Worm (Caenorhabditis elegans) whole organism, L4 larva: ENCODE measurements around the gene moa-2.

Experiments used
- F10B5.3 ChIP-seq: sonication (generic microtip); optimal IDR thresholded peaks from 2 replicates; lab custom pipeline; 2016; ENCODE audit warnings: mild to moderate bottlenecking, missing genetic modification characterization, missing compliant biosample characterization
- F26F4.8 ChIP-seq: fragments of 200-800 bp; sonication (Bioruptor generic); conservative IDR thresholded peaks from 2 replicates; pipeline ENCODE4 v1.3.6; 2022; ENCODE audit warnings: missing genetic modification characterization, missing compliant biosample characterization
- F49E8.2 ChIP-seq: sonication (generic microtip); optimal IDR thresholded peaks from 2 replicates; lab custom pipeline; 2016; ENCODE audit warnings: missing compliant biosample characterization, mild to moderate bottlenecking, missing genetic modification characterization, borderline replicate concordance
- R02D3.7 ChIP-seq: fragments of 150-350 bp; sonication (generic microtip); optimal IDR thresholded peaks from 3 replicates; lab custom pipeline; 2014; ENCODE audit warnings: missing biosample characterization, missing genetic modification characterization
- T20F7.1 ChIP-seq: fragments of 200-800 bp; sonication (Bioruptor generic); optimal IDR thresholded peaks from 2 replicates; lab custom pipeline; 2018; ENCODE audit warnings: mild to moderate bottlenecking, missing genetic modification characterization, missing compliant biosample characterization
- Y48G9A.11 ChIP-seq: fragments of 200-800 bp; sonication (Bioruptor generic); IDR thresholded peaks from 2 replicates; pipeline ENCODE4 v1.3.6; 2022; ENCODE audit warnings: missing genetic modification reagents, missing genetic modification characterization, missing compliant biosample characterization
- ZK546.5 ChIP-seq, 2 experiments: sonication (generic microtip); optimal IDR thresholded peaks; 2 replicates each; lab custom pipeline; 2017; ENCODE audit warnings: missing biosample characterization in 2 of 2, missing genetic modification characterization in 2 of 2
- aha-1 ChIP-seq: fragments of 150-350 bp; peaks from one replicate; lab custom pipeline; 2014; ENCODE audit warnings: missing biosample characterization, missing genetic modification characterization
- ceh-82 ChIP-seq: sonication (generic microtip); optimal IDR thresholded peaks from 2 replicates; lab custom pipeline; 2017; ENCODE audit warnings: missing biosample characterization, missing genetic modification characterization
- ces-1 ChIP-seq: fragments of 150-350 bp; sonication (generic microtip); optimal IDR thresholded peaks from 4 replicates; lab custom pipeline; 2014; ENCODE audit warnings: missing biosample characterization, missing genetic modification reagents, missing genetic modification characterization
- daf-16 ChIP-seq, 3 experiments: sonication (generic microtip); optimal IDR thresholded peaks; 2 replicates each; lab custom pipeline; 2016 to 2017; ENCODE audit warnings: missing genetic modification characterization in 3 of 3, missing genetic modification reagents in 3 of 3, mild to moderate bottlenecking in 2 of 3, missing compliant biosample characterization in 2 of 3, missing biosample characterization in 1 of 3, moderate library complexity in 1 of 3
- dmd-6 ChIP-seq: fragments of 200-800 bp; sonication (Bioruptor generic); IDR thresholded peaks from 2 replicates; pipeline ENCODE4 v1.3.6; 2022; ENCODE audit warnings: missing genetic modification reagents, missing genetic modification characterization, missing compliant biosample characterization
- dpl-1 ChIP-seq: fragments of 150-350 bp; optimal IDR thresholded peaks from 2 replicates; lab custom pipeline; 2014; ENCODE audit warnings: missing biosample characterization, missing genetic modification reagents, missing genetic modification characterization
- dve-1 ChIP-seq: sonication (generic microtip); optimal IDR thresholded peaks from 2 replicates; lab custom pipeline; 2017; ENCODE audit warnings: antibody characterized with exemption, mild to moderate bottlenecking, missing genetic modification characterization, missing compliant biosample characterization; ENCODE audit not compliant: insufficient read depth
- egl-43 ChIP-seq: fragments of 200-800 bp; sonication (Bioruptor generic); IDR thresholded peaks from 2 replicates; pipeline ENCODE4 v1.3.6; 2022; ENCODE audit warnings: missing genetic modification reagents, missing genetic modification characterization, missing compliant biosample characterization
- gei-8 ChIP-seq: fragments of 200-800 bp; sonication (Bioruptor generic); optimal IDR thresholded peaks from 2 replicates; lab custom pipeline; 2018; ENCODE audit warnings: mild to moderate bottlenecking, missing genetic modification characterization, missing compliant biosample characterization
- hlh-30 ChIP-seq: sonication (generic microtip); optimal IDR thresholded peaks from 2 replicates; lab custom pipeline; 2017; ENCODE audit warnings: antibody characterized with exemption, mild to moderate bottlenecking, missing genetic modification characterization, missing compliant biosample characterization; ENCODE audit not compliant: insufficient read depth
- lim-7 ChIP-seq: fragments of 200-800 bp; sonication (Bioruptor generic); IDR thresholded peaks from 2 replicates; pipeline ENCODE4 v1.3.6; 2022; ENCODE audit warnings: missing genetic modification characterization, missing compliant biosample characterization
- lin-13 ChIP-seq: fragments of 150-350 bp; optimal IDR thresholded peaks from 2 replicates; lab custom pipeline; 2014; ENCODE audit warnings: missing biosample characterization, missing genetic modification reagents, missing genetic modification characterization
- lin-38 ChIP-seq: fragments of 200-800 bp; sonication (Bioruptor generic); IDR thresholded peaks from 2 replicates; pipeline ENCODE4 v1.3.6; 2022; ENCODE audit warnings: missing genetic modification reagents, missing genetic modification characterization, missing compliant biosample characterization
- lsy-2 ChIP-seq, 2 experiments: fragments of 150-350 bp in 1 of 2; sonication (generic microtip) in 1 of 2; optimal IDR thresholded peaks; 2 replicates each; lab custom pipeline; 2014 to 2017; ENCODE audit warnings: missing biosample characterization in 2 of 2, missing genetic modification characterization in 2 of 2
- madf-9 ChIP-seq: fragments of 200-800 bp; sonication (Bioruptor generic); conservative IDR thresholded peaks from 2 replicates; pipeline ENCODE4 v1.3.6; 2022; ENCODE audit warnings: missing genetic modification reagents, missing genetic modification characterization, missing compliant biosample characterization
- mdl-1 ChIP-seq, 2 experiments: fragments of 150-350 bp in 1 of 2; sonication (generic microtip) in 1 of 2; optimal IDR thresholded peaks; 2 replicates each; lab custom pipeline; 2014 to 2017; ENCODE audit warnings: missing biosample characterization in 2 of 2, missing genetic modification characterization in 2 of 2
- mdt-29 ChIP-seq: fragments of 200-800 bp; sonication (Bioruptor generic); IDR thresholded peaks from 2 replicates; pipeline ENCODE4 v1.3.6; 2022; ENCODE audit warnings: missing genetic modification reagents, missing genetic modification characterization, missing compliant biosample characterization
- mep-1 ChIP-seq: fragments of 150-350 bp; sonication (generic microtip); optimal IDR thresholded peaks from 3 replicates; lab custom pipeline; 2014; ENCODE audit warnings: missing biosample characterization, missing genetic modification characterization
- mxl-3 ChIP-seq: fragments of 200-800 bp; sonication (Bioruptor generic); optimal IDR thresholded peaks from 2 replicates; lab custom pipeline; 2018; ENCODE audit warnings: mild to moderate bottlenecking, missing genetic modification characterization, missing compliant biosample characterization
- nhr-10 ChIP-seq: fragments of 150-350 bp; optimal IDR thresholded peaks from 2 replicates; lab custom pipeline; 2014; ENCODE audit warnings: missing biosample characterization, missing genetic modification characterization
- nhr-102 ChIP-seq: sonication (generic microtip); optimal IDR thresholded peaks from 2 replicates; lab custom pipeline; 2016; ENCODE audit warnings: mild to moderate bottlenecking, missing genetic modification characterization, moderate library complexity, missing compliant biosample characterization
- nhr-237 ChIP-seq: sonication (generic microtip); optimal IDR thresholded peaks from 2 replicates; lab custom pipeline; 2017; ENCODE audit warnings: missing biosample characterization, missing genetic modification characterization
- nhr-6 ChIP-seq: fragments of 150-350 bp; optimal IDR thresholded peaks from 2 replicates; lab custom pipeline; 2014; ENCODE audit warnings: missing biosample characterization, missing genetic modification characterization
- nhr-76 ChIP-seq: fragments of 150-350 bp; optimal IDR thresholded peaks from 2 replicates; lab custom pipeline; 2014; ENCODE audit warnings: missing biosample characterization, missing genetic modification characterization
- nhr-77 ChIP-seq: fragments of 150-350 bp; optimal IDR thresholded peaks from 2 replicates; lab custom pipeline; 2014; ENCODE audit warnings: missing biosample characterization, missing genetic modification characterization
- rbr-2 ChIP-seq: sonication (generic microtip); optimal IDR thresholded peaks from 2 replicates; lab custom pipeline; 2016; ENCODE audit warnings: missing genotype, missing genetic modification characterization, missing compliant biosample characterization
- set-16 ChIP-seq: fragments of 200-800 bp; sonication (Bioruptor generic); IDR thresholded peaks from 2 replicates; pipeline ENCODE4 v1.3.6; 2022; ENCODE audit warnings: missing genetic modification reagents, missing genetic modification characterization, missing compliant biosample characterization
- spr-3 ChIP-seq: fragments of 200-800 bp; sonication (Bioruptor generic); optimal IDR thresholded peaks from 2 replicates; lab custom pipeline; 2018; ENCODE audit warnings: mild to moderate bottlenecking, missing genetic modification characterization, missing compliant biosample characterization
- tag-97 ChIP-seq: fragments of 200-800 bp; sonication (Bioruptor generic); IDR thresholded peaks from 2 replicates; pipeline ENCODE4 v1.3.6; 2022; ENCODE audit warnings: missing genetic modification characterization, missing compliant biosample characterization
- tra-1 ChIP-seq: fragments of 200-800 bp; sonication (Bioruptor generic); IDR thresholded peaks from 2 replicates; pipeline ENCODE4 v1.3.6; 2022; ENCODE audit warnings: missing genetic modification reagents, missing genetic modification characterization, missing compliant biosample characterization
- unc-130 ChIP-seq: sonication (generic microtip); optimal IDR thresholded peaks from 2 replicates; lab custom pipeline; 2016; ENCODE audit warnings: missing genetic modification reagents, missing genetic modification characterization, missing compliant biosample characterization
- unc-62 ChIP-seq, 3 experiments: fragments of 150-350 bp in 1 of 3; sonication (generic microtip); optimal IDR thresholded peaks in 2 of 3; peaks in 1 of 3; 1 replicate in 1 of 3; 2 replicates in 2 of 3; lab custom pipeline; 2014 to 2017; ENCODE audit warnings: missing biosample characterization in 3 of 3, missing genetic modification characterization in 3 of 3, missing genetic modification reagents in 3 of 3, missing genotype in 1 of 3
- zag-1 ChIP-seq: fragments of 150-350 bp; optimal IDR thresholded peaks from 2 replicates; lab custom pipeline; 2014; ENCODE audit warnings: missing biosample characterization, missing genetic modification characterization
- zfp-2 ChIP-seq: sonication (generic microtip); optimal IDR thresholded peaks from 2 replicates; lab custom pipeline; 2016; ENCODE audit warnings: mild to moderate bottlenecking, missing genetic modification characterization, missing compliant biosample characterization
- zip-2 ChIP-seq: fragments of 150-350 bp; optimal IDR thresholded peaks from 2 replicates; lab custom pipeline; 2014; ENCODE audit warnings: missing biosample characterization, missing genetic modification characterization
- ztf-11 ChIP-seq: fragments of 150-350 bp; optimal IDR thresholded peaks from 2 replicates; lab custom pipeline; 2014; ENCODE audit warnings: missing biosample characterization, missing genetic modification characterization

Gene moa-2

DNA sequence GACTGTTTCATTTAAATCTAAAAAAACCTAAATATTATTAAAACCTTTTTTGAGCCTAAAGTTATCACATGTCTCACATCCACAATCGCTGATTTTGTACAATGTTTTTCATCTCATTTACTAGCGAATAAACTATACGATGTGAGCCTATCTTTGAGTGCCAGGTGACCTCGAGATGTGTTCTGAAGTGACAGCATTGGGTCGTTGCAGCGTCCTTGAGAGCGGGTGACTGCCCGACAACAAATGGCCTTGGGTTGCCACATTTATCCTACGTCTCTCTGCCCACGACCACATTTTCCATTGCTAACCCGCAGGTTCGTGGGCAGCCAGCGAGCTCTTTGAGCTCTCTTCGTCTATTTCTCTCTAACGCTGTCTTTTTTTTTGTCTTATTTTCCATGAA, 31.9 kb downstream of the moa-2 start, which contains the start of gene lir-2:
lir-2 (plus strand) TSS at position 301 of the 400 bp plus-strand sequence.
- TF ChIP-seq mxl-3 (GFP tag; lab: Kevin White, UChicago): no peak
- TF ChIP-seq mep-1 (tag; lab: Kevin White, UChicago): peak; percentile 17
- TF ChIP-seq hlh-30 (tag; lab: Kevin White, UChicago): peak; percentile 17

DNA sequence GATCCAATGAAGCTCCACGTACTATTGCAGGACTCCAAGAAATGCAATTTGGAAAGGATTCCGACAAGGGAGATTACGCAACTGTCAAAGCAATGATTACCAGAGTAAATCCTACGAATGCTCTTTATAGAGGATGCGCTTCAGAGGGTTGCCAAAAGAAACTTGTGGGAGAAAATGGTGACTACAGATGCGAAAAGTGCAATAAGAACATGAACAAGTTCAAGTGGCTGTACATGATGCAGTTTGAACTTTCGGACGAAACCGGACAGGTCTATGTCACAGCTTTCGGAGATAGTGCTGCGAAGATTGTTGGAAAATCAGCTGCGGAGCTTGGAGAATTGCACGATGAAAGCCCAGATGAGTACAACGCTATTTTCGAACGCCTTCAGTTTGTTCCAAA, 32.5 kb downstream of the moa-2 start:
- TF ChIP-seq unc-62 (GFP tag; optimal IDR thresholded peaks at IDR 0.05 in 1 of 2; lab: Kevin White, UChicago) (peak in 1 of 2 experiments; percentile 95), unc-62 (tag; optimal IDR thresholded peaks at IDR 0.05; lab: Kevin White, UChicago) (no peak), dmd-6 (no peak), zip-2 (tag; lab: Kevin White, UChicago) (no peak), aha-1 (tag; lab: Kevin White, UChicago) (peak; percentile 88)

DNA sequence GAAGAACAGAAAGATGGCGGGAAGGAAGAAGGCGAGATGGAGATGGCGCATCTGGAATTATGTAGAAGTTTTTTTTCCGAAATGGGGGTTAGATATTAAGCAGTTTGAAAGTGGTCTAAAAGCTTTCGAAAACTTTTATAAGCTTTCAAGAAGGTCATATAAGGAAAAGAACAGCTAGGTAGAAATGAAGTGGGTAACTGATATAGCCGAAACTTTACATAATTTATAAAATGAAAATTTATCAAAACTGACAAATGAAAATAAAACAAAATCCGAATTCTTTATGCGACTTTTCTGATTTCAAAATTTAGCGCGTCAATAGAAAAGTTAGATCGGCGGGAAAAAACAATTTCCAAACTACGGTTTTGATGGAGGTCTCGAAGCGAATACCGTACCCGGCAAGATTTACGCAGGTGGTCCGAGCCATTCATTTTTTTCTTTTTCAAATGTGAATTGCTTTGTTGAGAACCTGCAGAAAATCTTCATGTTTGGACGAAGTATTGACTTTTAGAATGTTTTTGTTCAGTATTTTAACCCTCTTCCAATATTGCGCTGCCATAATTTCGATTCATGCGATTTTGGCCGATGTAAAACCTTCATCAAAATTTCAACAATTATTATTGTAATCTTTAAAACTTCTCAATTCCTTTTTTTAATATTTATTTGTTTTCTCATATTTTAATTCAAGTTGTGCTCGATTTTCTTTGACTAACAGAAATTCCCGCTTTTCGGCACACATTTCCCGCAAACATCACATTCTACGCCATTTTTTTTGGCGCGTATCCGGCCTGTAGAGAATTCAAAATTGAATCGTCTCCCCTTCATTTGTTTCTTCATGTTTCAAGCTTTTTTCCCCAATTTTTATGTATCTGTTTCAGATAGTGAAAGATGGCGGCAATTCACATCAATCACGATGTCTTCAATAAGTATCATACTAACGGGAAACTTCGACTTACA, 34.9 kb downstream of the moa-2 start, which contains the start of the genes F18A1.7 and rpa-1:
F18A1.7 (minus strand) TSS at position 51 of the 957 bp plus-strand sequence.
rpa-1 (plus strand) TSS at position 879 of the 957 bp plus-strand sequence.
- no peak for TF ChIP-seq lin-13
- no peak for TF ChIP-seq spr-3 (GFP tag; lab: Kevin White, UChicago)
- peak; percentile 58 for TF ChIP-seq R02D3.7 (tag; lab: Kevin White, UChicago)
- peak; percentile 13 for TF ChIP-seq hlh-30 (tag; lab: Kevin White, UChicago)
- peak; percentile 73 for TF ChIP-seq dpl-1
- no peak for TF ChIP-seq ceh-82 (tag; lab: Kevin White, UChicago)
- no peak for TF ChIP-seq T20F7.1
- TF ChIP-seq zfp-2 (tag; lab: Kevin White, UChicago): no peak
- no peak for TF ChIP-seq tag-97 (GFP tag; lab: Robert Waterston, UW)
- no peak for TF ChIP-seq nhr-237 (tag; lab: Kevin White, UChicago)
- TF ChIP-seq gei-8 (GFP tag; lab: Kevin White, UChicago): no peak
- no peak for TF ChIP-seq nhr-6 (tag; lab: Kevin White, UChicago)
- no peak for TF ChIP-seq nhr-77 (tag; lab: Kevin White, UChicago)
- TF ChIP-seq dve-1 (tag; lab: Kevin White, UChicago): no peak
- peak; percentile 72 for TF ChIP-seq unc-130
- TF ChIP-seq F26F4.8 (GFP tag; lab: Robert Waterston, UW): no peak
- TF ChIP-seq nhr-10 (tag; lab: Kevin White, UChicago): no peak
- no peak for TF ChIP-seq nhr-76 (tag; lab: Kevin White, UChicago)
- peak in 1 of 2 experiments; percentile 23 for TF ChIP-seq lsy-2 (tag; optimal IDR thresholded peaks at IDR 0.05; lab: Kevin White, UChicago)
- no peak for TF ChIP-seq ces-1
- TF ChIP-seq set-16 (GFP tag; lab: Robert Waterston, UW): no peak
- TF ChIP-seq tra-1 (GFP tag; lab: Robert Waterston, UW): no peak
- peak; percentile 68 for TF ChIP-seq lin-38 (GFP tag; lab: Robert Waterston, UW)
- no peak for TF ChIP-seq ZK546.5 (tag; optimal IDR thresholded peaks at IDR 0.05; lab: Kevin White, UChicago)
- TF ChIP-seq F10B5.3 (tag; lab: Kevin White, UChicago): no peak
- peak; percentile 43; the same call in 1 of the 2 replicates for TF ChIP-seq Y48G9A.11
- TF ChIP-seq rbr-2 (tag; lab: Kevin White, UChicago): no peak
- TF ChIP-seq egl-43: no peak
- no peak for TF ChIP-seq madf-9 (GFP tag; lab: Robert Waterston, UW)
- TF ChIP-seq lim-7 (GFP tag; lab: Robert Waterston, UW): no peak
- no peak for TF ChIP-seq zag-1
- TF ChIP-seq ztf-11: no peak
- TF ChIP-seq mdl-1 (tag; optimal IDR thresholded peaks at IDR 0.05; lab: Kevin White, UChicago): no peak
- TF ChIP-seq nhr-102 (tag; lab: Kevin White, UChicago): no peak
- no peak for TF ChIP-seq zip-2 (tag; lab: Kevin White, UChicago)
- TF ChIP-seq aha-1 (tag; lab: Kevin White, UChicago): peak; percentile 88
- TF ChIP-seq mep-1 (tag; lab: Kevin White, UChicago): no peak
- no peak for TF ChIP-seq mdt-29 (GFP tag; lab: Robert Waterston, UW)
- TF ChIP-seq daf-16 (GFP tag; optimal IDR thresholded peaks at IDR 0.05; lab: Kevin White, UChicago): no peak
- no peak for TF ChIP-seq daf-16 (tag; optimal IDR thresholded peaks at IDR 0.05; lab: Kevin White, UChicago)
- TF ChIP-seq F49E8.2 (tag; lab: Kevin White, UChicago): peak; percentile 44
